Fruit fly (Drosophila melanogaster) S2 (cell line): ENCODE data around the gene CG9922.

Experiments
- CG8478 ChIP-seq: fragments of >200 bp; optimal IDR thresholded peaks from 2 replicates; lab custom pipeline; 2018
- CTCF ChIP-seq, 2 experiments: fragments of >200 bp; optimal IDR thresholded peaks; 2 replicates each; lab custom pipeline; 2018

DNA sequence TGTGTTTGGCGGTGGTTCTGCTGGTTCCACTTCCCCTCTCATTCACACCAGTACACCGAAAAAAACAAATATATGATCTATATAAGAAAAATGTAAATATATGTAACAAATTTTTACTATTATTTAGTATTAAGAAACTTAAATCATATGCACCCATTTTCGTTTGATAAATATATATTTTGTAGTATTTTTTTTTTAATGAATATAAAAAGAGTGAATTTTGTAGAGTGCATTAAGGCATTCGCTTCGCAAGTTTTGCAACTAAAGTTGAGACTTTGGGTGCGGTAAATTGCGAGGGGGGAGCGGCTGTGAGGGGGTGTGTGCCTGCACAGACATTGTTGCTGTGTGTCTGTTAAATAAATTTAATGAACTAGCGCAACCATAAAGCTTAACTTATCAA is 28.6 kb downstream of the CG9922 start:
- TF ChIP-seq CTCF (optimal IDR thresholded peaks at IDR 0.05; lab: Kevin White, UChicago), result no peak
- TF ChIP-seq CG8478 (lab: Kevin White, UChicago), result no peak
